Worm (Caenorhabditis elegans) whole organism, midembryonic: Measurements from ENCODE around the gene srt-23.

ENCODE experiments used
- klf-2 ChIP-seq: fragments of 200-800 bp; sonication (Bioruptor generic); conservative IDR thresholded peaks from 2 replicates; pipeline ENCODE4 v1.3.6; 2022; ENCODE audit warnings: missing genetic modification reagents, missing genetic modification characterization, missing compliant biosample characterization
- med-1 ChIP-seq: sonication (generic microtip); optimal IDR thresholded peaks from 2 replicates; lab custom pipeline; 2017; ENCODE audit warnings: missing genetic modification characterization, mild to moderate bottlenecking, missing compliant biosample characterization, antibody characterized with exemption, missing genetic modification reagents; ENCODE audit not compliant: insufficient read depth
- ztf-29 ChIP-seq: fragments of 200-800 bp; sonication (Bioruptor generic); IDR thresholded peaks from 2 replicates; pipeline ENCODE4 v1.3.6; 2022; ENCODE audit warnings: missing genetic modification reagents, missing genetic modification characterization, missing compliant biosample characterization

- TF ChIP-seq med-1 (GFP tag; lab: Kevin White, UChicago) (no peak), klf-2 (GFP tag; lab: Robert Waterston, UW) (no peak), ztf-29 (GFP tag; lab: Robert Waterston, UW) (no peak)
Measured at ce11 chrIV:756956-757355, 435 bp downstream of the srt-23 start.
